Fruit fly (Drosophila melanogaster) whole organism, larva: Measurements from ENCODE around the gene CG31221.

ENCODE experiments used
- noc ChIP-seq: fragments of 200-800 bp; sonication (Bioruptor generic); optimal IDR thresholded peaks from 3 replicates; lab custom pipeline; 2019; ENCODE audit warnings: missing biosample characterization, mild to moderate bottlenecking, missing genetic modification characterization, moderate library complexity

Gene CG31221

dm6 chr3R:19499776-19500175 lies 87.3 kb downstream of the CG31221 start:
- TF ChIP-seq noc (tag; lab: Kevin White, UChicago) = no peak

- TF ChIP-seq noc (tag; lab: Kevin White, UChicago) = no peak
These were observed 88.1 kb downstream of the CG31221 start for dm6 chr3R:19500588-19500987.

dm6 chr3R:19503058-19503682 lies 90.7 kb downstream of the CG31221 start:
- TF ChIP-seq noc (tag; lab: Kevin White, UChicago) = no peak

- TF ChIP-seq noc (tag; lab: Kevin White, UChicago) = no peak
These were observed 96.1 kb downstream of the CG31221 start for dm6 chr3R:19508388-19509185.

dm6 chr3R:19509186-19509522 lies 96.7 kb downstream of the CG31221 start:
- no peak for TF ChIP-seq noc (tag; lab: Kevin White, UChicago)
